Fruit fly (Drosophila melanogaster): Measurements from ENCODE around the gene beat-IV.
A peak's percentile ranks its signal among the peaks of the same experiment; 100 is the strongest.

Gene beat-IV

DNA sequence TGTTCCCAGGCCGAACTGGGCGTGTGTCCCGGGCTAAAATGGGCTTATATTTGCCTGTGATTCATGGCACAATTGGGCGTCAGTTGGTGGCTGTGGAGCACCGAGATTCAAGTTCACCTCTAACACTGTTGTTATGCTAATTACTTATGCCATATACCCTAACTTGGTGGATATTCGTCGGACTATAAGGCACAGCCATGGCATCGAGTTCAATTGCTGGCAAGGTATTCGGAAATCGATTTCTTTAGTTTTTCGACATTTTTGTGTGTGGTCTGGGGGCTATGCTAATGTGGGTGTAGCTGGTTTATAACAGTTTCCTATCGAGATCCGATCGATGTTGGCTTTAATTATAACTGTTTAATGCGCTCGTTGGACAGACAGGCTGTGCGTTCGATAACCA, 31.1 kb upstream of the beat-IV start (continued):
- TF ChIP-seq CG11456 (GFP tag; IDR thresholded peaks at IDR 0.05) (0 out of 3 replicates have a peak, but pooled peaks have one; percentile 50), CG9817 (tag; optimal IDR thresholded peaks at IDR 0.05) (no peak), CG18011 (GFP tag; optimal IDR thresholded peaks at IDR 0.05) (no peak), vvl (GFP tag; IDR thresholded peaks at IDR 0.05) (peak; percentile 92), nerfin-2 (GFP tag; IDR thresholded peaks at IDR 0.05; ENCODE audit: partially characterized antibody) (no peak), rib (GFP tag; IDR thresholded peaks at IDR 0.05) (no peak), sna (GFP tag; IDR thresholded peaks at IDR 0.05; ENCODE audit: partially characterized antibody) (no peak), MBD-R2 (GFP tag; IDR thresholded peaks at IDR 0.05) (no peak), CG2889 (GFP tag; IDR thresholded peaks at IDR 0.05) (no peak), CG30403 (GFP tag; optimal IDR thresholded peaks at IDR 0.05) (peak; percentile 9), CG3163 (GFP tag; optimal IDR thresholded peaks at IDR 0.05) (no peak), pros (GFP tag; optimal IDR thresholded peaks at IDR 0.05) (no peak), dpn (GFP tag; optimal IDR thresholded peaks at IDR 0.05) (no peak), cg (GFP tag; optimal IDR thresholded peaks at IDR 0.05) (no peak), CG43689 (GFP tag; IDR thresholded peaks at IDR 0.05) (no peak), CG5180 (GFP tag; optimal IDR thresholded peaks at IDR 0.05) (peak; percentile 12), Chrac-16 (GFP tag; optimal IDR thresholded peaks at IDR 0.05) (no peak), Mes4 (GFP tag; optimal IDR thresholded peaks at IDR 0.05) (no peak), CG11085 (GFP tag; IDR thresholded peaks at IDR 0.05) (no peak), GATAe (GFP tag; conservative IDR thresholded peaks at IDR 0.05) (no peak), CG11247 (GFP tag; IDR thresholded peaks at IDR 0.05) (0 out of 2 replicates have a peak, but pooled peaks have one; percentile 41), mam (GFP tag; optimal IDR thresholded peaks at IDR 0.05) (peak; percentile 7), Hr3 (GFP tag; optimal IDR thresholded peaks at IDR 0.05) (no peak), Bteb2 (GFP tag; optimal IDR thresholded peaks at IDR 0.05) (no peak), CG8290 (GFP tag; optimal IDR thresholded peaks at IDR 0.05) (no peak), CG8290 (tag; optimal IDR thresholded peaks at IDR 0.05) (peak in 1 of 2 experiments; percentile 44), CG11093 (GFP tag; IDR thresholded peaks at IDR 0.05) (no peak), B-H2 (GFP tag; optimal IDR thresholded peaks at IDR 0.05) (no peak), CG15269 (tag; optimal IDR thresholded peaks at IDR 0.05) (peak; percentile 65), CG18599 (GFP tag; optimal IDR thresholded peaks at IDR 0.05) (peak; percentile 16), Bdp1 (GFP tag; optimal IDR thresholded peaks at IDR 0.05) (no peak), lov (optimal IDR thresholded peaks at IDR 0.05) (no peak), lov (GFP tag; IDR thresholded peaks at IDR 0.05) (no peak), tap (tag; optimal IDR thresholded peaks at IDR 0.05) (no peak), CG7786 (GFP tag; optimal IDR thresholded peaks at IDR 0.05) (no peak), zen (tag; optimal IDR thresholded peaks at IDR 0.05) (no peak), CG13123 (GFP tag; optimal IDR thresholded peaks at IDR 0.05) (no peak), gt (GFP tag; IDR thresholded peaks at IDR 0.05) (no peak), CG4854 (GFP tag; optimal IDR thresholded peaks at IDR 0.05) (no peak), Rfx (GFP tag; IDR thresholded peaks at IDR 0.05) (peak; percentile 74), pzg (GFP tag; optimal IDR thresholded peaks at IDR 0.05) (no peak), repo (GFP tag; optimal IDR thresholded peaks at IDR 0.05) (no peak), esg (GFP tag; conservative IDR thresholded peaks at IDR 0.05) (no peak; the same call in 1 of the 2 replicates), CG15601 (tag; optimal IDR thresholded peaks at IDR 0.05) (no peak), luna (GFP tag; optimal IDR thresholded peaks at IDR 0.05) (no peak), insv (GFP tag; optimal IDR thresholded peaks at IDR 0.05) (no peak), sisA (GFP tag; IDR thresholded peaks at IDR 0.05) (peak; percentile 30; the same call in 1 of the 2 replicates), Lhr (GFP tag; optimal IDR thresholded peaks at IDR 0.05) (no peak), CG31441 (GFP tag; IDR thresholded peaks at IDR 0.05) (no peak), ara (GFP tag; IDR thresholded peaks at IDR 0.05) (no peak), Dip2 (GFP tag; IDR thresholded peaks at IDR 0.05) (no peak), CG13775 (GFP tag; optimal IDR thresholded peaks at IDR 0.05) (no peak), pnt (GFP tag; optimal IDR thresholded peaks at IDR 0.05) (peak; percentile 18)

Measured in whole organism, embryonic.